Worm (Caenorhabditis elegans) whole organism, L3 larva: ENCODE data around the gene H35N09.1.

Experiments used
- R02D3.7 ChIP-seq: fragments of 150-350 bp; optimal IDR thresholded peaks from 2 replicates; lab custom pipeline; 2014; ENCODE audit warnings: missing biosample characterization, missing genetic modification characterization
- ZK546.5 ChIP-seq: sonication (generic microtip); optimal IDR thresholded peaks from 2 replicates; lab custom pipeline; 2017; ENCODE audit warnings: missing biosample characterization, missing genetic modification characterization
- aly-2 ChIP-seq: fragments of 150-350 bp; optimal IDR thresholded peaks from 2 replicates; lab custom pipeline; 2014; ENCODE audit warnings: missing biosample characterization, missing genetic modification characterization
- ama-1 ChIP-seq: fragments of 150-350 bp; optimal IDR thresholded peaks from 2 replicates; lab custom pipeline; 2018
- ceh-28 ChIP-seq: fragments of 150-350 bp; optimal IDR thresholded peaks from 2 replicates; lab custom pipeline; 2014; ENCODE audit warnings: missing biosample characterization, missing genetic modification reagents, missing genetic modification characterization
- ceh-82 ChIP-seq: fragments of 150-350 bp; optimal IDR thresholded peaks from 2 replicates; lab custom pipeline; 2014; ENCODE audit warnings: missing biosample characterization, missing genetic modification characterization
- ceh-9 ChIP-seq: sonication (generic microtip); optimal IDR thresholded peaks from 2 replicates; lab custom pipeline; 2018; ENCODE audit warnings: missing biosample characterization, missing genetic modification characterization
- daf-12 ChIP-seq: fragments of 150-350 bp; optimal IDR thresholded peaks from 2 replicates; lab custom pipeline; 2014; ENCODE audit warnings: missing biosample characterization, missing genetic modification reagents, missing genetic modification characterization
- elt-2 ChIP-seq: sonication (generic microtip); optimal IDR thresholded peaks from 2 replicates; lab custom pipeline; 2016; ENCODE audit warnings: missing genetic modification reagents, mild to moderate bottlenecking, missing genetic modification characterization, missing compliant biosample characterization
- elt-3 ChIP-seq, 3 experiments: fragments of 150-350 bp in 1 of 3; sonication (generic microtip) in 2 of 3; optimal IDR thresholded peaks; 2 replicates in 2 of 3; 4 replicates in 1 of 3; lab custom pipeline; 2014 to 2017; ENCODE audit warnings: missing biosample characterization in 3 of 3, missing genetic modification characterization in 3 of 3
- eor-1 ChIP-seq, 2 experiments: fragments of 150-350 bp; optimal IDR thresholded peaks; 2 replicates each; lab custom pipeline; 2014 to 2018; ENCODE audit warnings: missing biosample characterization in 2 of 2, missing genetic modification characterization in 2 of 2
- fkh-10 ChIP-seq: sonication (generic microtip); optimal IDR thresholded peaks from 2 replicates; lab custom pipeline; 2017; ENCODE audit warnings: missing biosample characterization, missing genetic modification reagents, missing genetic modification characterization
- fkh-2 ChIP-seq: fragments of 150-350 bp; optimal IDR thresholded peaks from 2 replicates; lab custom pipeline; 2014; ENCODE audit warnings: missing biosample characterization, missing genetic modification reagents, missing genetic modification characterization
- hmg-11 ChIP-seq: sonication (generic microtip); optimal IDR thresholded peaks from 2 replicates; lab custom pipeline; 2016; ENCODE audit warnings: missing genetic modification characterization, missing compliant biosample characterization
- jun-1 ChIP-seq: fragments of 150-350 bp; optimal IDR thresholded peaks from 2 replicates; lab custom pipeline; 2014; ENCODE audit warnings: missing biosample characterization, missing genetic modification reagents, missing genetic modification characterization
- lin-15B ChIP-seq: fragments of 150-350 bp; optimal IDR thresholded peaks from 2 replicates; lab custom pipeline; 2014; ENCODE audit warnings: missing biosample characterization, missing genetic modification characterization
- lsy-12 ChIP-seq: sonication (generic microtip); optimal IDR thresholded peaks from 2 replicates; lab custom pipeline; 2016; ENCODE audit warnings: mild to moderate bottlenecking, missing genetic modification characterization, missing compliant biosample characterization
- mdl-1 ChIP-seq: fragments of 150-350 bp; optimal IDR thresholded peaks from 2 replicates; lab custom pipeline; 2014; ENCODE audit warnings: missing biosample characterization, missing genetic modification characterization
- nfya-1 ChIP-seq: sonication (generic microtip); optimal IDR thresholded peaks from 2 replicates; lab custom pipeline; 2017; ENCODE audit warnings: missing genetic modification characterization, mild to moderate bottlenecking, missing compliant biosample characterization, antibody characterized with exemption, moderate library complexity; ENCODE audit not compliant: insufficient read depth
- nhr-11 ChIP-seq: fragments of 150-350 bp; optimal IDR thresholded peaks from 2 replicates; lab custom pipeline; 2014; ENCODE audit warnings: missing biosample characterization, missing genetic modification characterization
- nhr-12 ChIP-seq: fragments of 150-350 bp; optimal IDR thresholded peaks from 2 replicates; lab custom pipeline; 2014; ENCODE audit warnings: missing biosample characterization, missing genetic modification characterization
- nhr-237 ChIP-seq: fragments of 150-350 bp; optimal IDR thresholded peaks from 2 replicates; lab custom pipeline; 2014; ENCODE audit warnings: missing biosample characterization, missing genetic modification characterization
- nhr-25 ChIP-seq: sonication (generic microtip); optimal IDR thresholded peaks from 2 replicates; lab custom pipeline; 2017; ENCODE audit warnings: missing biosample characterization, missing genetic modification characterization
- nhr-28 ChIP-seq: fragments of 150-350 bp; optimal IDR thresholded peaks from 2 replicates; lab custom pipeline; 2014; ENCODE audit warnings: missing biosample characterization, missing genetic modification characterization
- nhr-43 ChIP-seq: sonication (generic microtip); optimal IDR thresholded peaks from 2 replicates; lab custom pipeline; 2016; ENCODE audit warnings: mild to moderate bottlenecking, missing genetic modification characterization, missing compliant biosample characterization; ENCODE audit not compliant: poor library complexity, severe bottlenecking
- nhr-67 ChIP-seq: fragments of 150-350 bp; optimal IDR thresholded peaks from 2 replicates; lab custom pipeline; 2014; ENCODE audit warnings: missing biosample characterization, missing genetic modification characterization
- nhr-76 ChIP-seq: fragments of 150-350 bp; sonication (generic microtip); optimal IDR thresholded peaks from 5 replicates; lab custom pipeline; 2014; ENCODE audit warnings: missing biosample characterization, missing genetic modification characterization
- nhr-77 ChIP-seq: fragments of 150-350 bp; optimal IDR thresholded peaks from 2 replicates; lab custom pipeline; 2014; ENCODE audit warnings: missing biosample characterization, missing genetic modification characterization
- pha-4 ChIP-seq: fragments of 150-350 bp; optimal IDR thresholded peaks from 2 replicates; lab custom pipeline; 2014; ENCODE audit warnings: missing biosample characterization, missing genetic modification reagents, missing genetic modification characterization
- pqm-1 ChIP-seq: fragments of 150-350 bp; optimal IDR thresholded peaks from 2 replicates; lab custom pipeline; 2017; ENCODE audit warnings: missing biosample characterization, missing genetic modification characterization, inconsistent platforms
- skn-1 ChIP-seq: fragments of 150-350 bp; optimal IDR thresholded peaks from 2 replicates; lab custom pipeline; 2014; ENCODE audit warnings: missing biosample characterization, missing genetic modification characterization
- snpc-4 ChIP-seq: fragments of 150-350 bp; optimal IDR thresholded peaks from 2 replicates; lab custom pipeline; 2014; ENCODE audit warnings: missing biosample characterization, missing genetic modification characterization
- tbx-2 ChIP-seq: sonication (generic microtip); optimal IDR thresholded peaks from 2 replicates; lab custom pipeline; 2016; ENCODE audit warnings: mild to moderate bottlenecking, missing genetic modification characterization, missing compliant biosample characterization
- unc-39 ChIP-seq: sonication (generic microtip); optimal IDR thresholded peaks from 4 replicates; lab custom pipeline; 2017; ENCODE audit warnings: missing biosample characterization, missing genetic modification characterization
- unc-62 ChIP-seq: fragments of 150-350 bp; sonication (generic microtip); optimal IDR thresholded peaks from 4 replicates; lab custom pipeline; 2014; ENCODE audit warnings: missing biosample characterization, missing genetic modification reagents, missing genetic modification characterization
- zag-1 ChIP-seq: fragments of 150-350 bp; optimal IDR thresholded peaks from 2 replicates; lab custom pipeline; 2014; ENCODE audit warnings: missing biosample characterization, missing genetic modification characterization
- ztf-4 ChIP-seq: fragments of 150-350 bp; optimal IDR thresholded peaks from 2 replicates; lab custom pipeline; 2014; ENCODE audit warnings: missing biosample characterization, missing genetic modification characterization

H35N09.1 gene

DNA sequence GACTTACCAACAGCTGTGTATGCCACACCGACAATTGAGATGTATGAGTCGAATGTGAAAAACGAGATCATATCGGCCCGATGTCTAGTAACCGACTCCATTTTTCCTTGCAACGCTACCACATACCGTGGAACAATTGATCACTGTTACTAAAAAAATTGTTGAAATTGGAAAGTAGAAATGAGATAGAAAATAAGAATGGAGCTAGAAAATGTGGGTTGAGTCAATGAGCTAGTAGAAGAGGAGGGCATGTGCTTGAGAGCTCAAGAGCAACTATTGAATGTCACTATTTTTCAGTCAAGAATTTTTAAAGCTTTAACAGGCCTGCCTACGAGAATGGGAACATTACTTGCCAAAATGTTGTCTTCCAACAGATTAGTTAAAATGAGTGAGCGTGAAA lies 20.0 kb downstream of the H35N09.1 start, which contains the start of gene K01A12.3:
K01A12.3 (minus strand) TSS at position 101 of the 400 bp plus-strand sequence.
- TF ChIP-seq pqm-1 (tag; lab: Kevin White, UChicago) (no peak), lin-15B (tag; lab: Kevin White, UChicago) (no peak), elt-2 (no peak), ama-1 (lab: Kevin White, UChicago) (no peak), nhr-11 (tag; lab: Kevin White, UChicago) (no peak), nhr-12 (tag; lab: Kevin White, UChicago) (no peak), ZK546.5 (tag; lab: Kevin White, UChicago) (no peak), lsy-12 (tag; lab: Kevin White, UChicago) (no peak), nfya-1 (no peak), eor-1 (tag; optimal IDR thresholded peaks at IDR 0.05; lab: Kevin White, UChicago) (no peak), ceh-28 (tag; lab: Kevin White, UChicago) (no peak), hmg-11 (tag; lab: Kevin White, UChicago) (no peak)

DNA sequence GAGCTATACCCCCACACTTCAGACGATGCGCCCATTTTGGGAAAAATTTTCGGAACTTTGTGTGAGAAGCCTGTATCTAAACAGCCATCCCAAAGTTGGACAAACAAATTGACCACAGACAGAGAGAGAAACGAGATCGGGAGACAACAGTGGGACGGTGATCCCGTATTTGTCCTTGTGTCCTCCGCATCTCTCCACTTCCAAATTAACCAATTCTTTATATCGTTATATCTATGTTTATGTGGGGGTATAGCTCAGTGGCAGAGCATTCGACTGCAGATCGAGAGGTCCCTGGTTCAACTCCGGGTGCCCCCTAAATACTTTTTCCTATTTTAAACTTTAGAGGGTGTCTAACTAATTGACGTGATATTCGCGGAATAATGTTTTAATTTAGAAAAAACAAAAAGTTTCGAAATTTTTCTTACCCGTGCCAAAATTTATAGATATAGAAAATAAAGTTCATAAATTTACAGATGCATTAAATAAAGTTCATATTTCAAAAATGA lies 33.6 kb downstream of the H35N09.1 start:
- no peak for TF ChIP-seq lin-15B (tag; lab: Kevin White, UChicago)
- TF ChIP-seq nhr-43 (tag; lab: Kevin White, UChicago), result peak; percentile 45
- no peak for TF ChIP-seq nfya-1
- no peak for TF ChIP-seq fkh-10 (GFP tag; lab: Kevin White, UChicago)
- TF ChIP-seq nhr-25 (tag; lab: Kevin White, UChicago), result peak; percentile 12
- no peak for TF ChIP-seq nhr-76 (tag; lab: Kevin White, UChicago)
- peak; percentile 10 for TF ChIP-seq lsy-12 (tag; lab: Kevin White, UChicago)

DNA sequence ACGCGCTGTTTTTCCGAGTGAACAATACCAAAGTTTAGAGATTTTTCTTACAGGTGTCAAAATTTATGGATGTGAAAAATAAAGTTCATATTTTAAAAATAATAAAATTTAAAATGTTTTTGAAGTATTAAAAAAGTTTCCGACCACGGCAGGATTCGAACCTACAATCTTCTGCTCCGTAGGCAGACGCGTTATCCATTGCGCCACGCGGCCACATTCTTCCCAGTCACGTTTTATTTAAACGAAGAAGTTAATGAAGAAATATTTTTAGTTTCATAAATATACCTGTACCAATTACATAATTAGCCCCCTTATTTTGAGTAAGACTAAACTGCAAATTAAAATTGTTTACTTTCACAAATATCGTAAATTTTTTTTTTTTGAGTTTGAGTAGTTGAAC lies 35.5 kb downstream of the H35N09.1 start:
- peak; percentile 16 for TF ChIP-seq elt-2
- no peak for TF ChIP-seq nhr-77
- TF ChIP-seq nhr-11 (tag; lab: Kevin White, UChicago), result no peak
- no peak for TF ChIP-seq elt-3 (tag; optimal IDR thresholded peaks at IDR 0.05; lab: Kevin White, UChicago)
- no peak for TF ChIP-seq nhr-25 (tag; lab: Kevin White, UChicago)
- TF ChIP-seq snpc-4 (tag; lab: Kevin White, UChicago), result no peak
- TF ChIP-seq nhr-237, result no peak
- no peak for TF ChIP-seq zag-1
- TF ChIP-seq nhr-43 (tag; lab: Kevin White, UChicago), result peak; percentile 49

DNA sequence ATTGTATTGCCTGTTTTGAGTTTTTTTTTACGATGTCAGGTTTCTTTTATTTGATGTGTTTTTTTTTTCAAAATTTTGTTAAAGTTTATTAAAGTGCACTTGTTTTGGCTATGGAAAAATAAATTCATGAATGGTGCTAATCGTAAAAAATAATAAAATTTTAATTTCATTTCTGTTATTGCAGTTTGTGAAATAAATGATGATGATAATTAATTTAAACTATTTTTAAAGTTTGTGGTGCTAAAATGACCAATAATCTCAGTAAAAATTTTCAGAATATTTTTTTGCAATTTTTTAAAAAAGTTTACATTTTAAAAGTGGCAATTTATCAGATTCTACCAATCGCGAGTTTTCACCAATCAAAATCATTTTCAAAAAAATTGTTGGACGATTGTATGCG lies 38.7 kb downstream of the H35N09.1 start, which contains the start of gene stg-2:
stg-2 (minus strand) TSS at position 101 of the 400 bp plus-strand sequence.
- no peak for TF ChIP-seq tbx-2 (tag; lab: Kevin White, UChicago)
- no peak for TF ChIP-seq zag-1
- no peak for TF ChIP-seq eor-1 (tag; optimal IDR thresholded peaks at IDR 0.05; lab: Kevin White, UChicago)
- TF ChIP-seq nhr-28 (tag; lab: Kevin White, UChicago), result no peak
- TF ChIP-seq ceh-9 (tag; lab: Kevin White, UChicago), result no peak
- no peak for TF ChIP-seq R02D3.7
- TF ChIP-seq unc-62 (GFP tag; lab: Kevin White, UChicago), result no peak
- no peak for TF ChIP-seq mdl-1 (tag; lab: Kevin White, UChicago)
- no peak for TF ChIP-seq lin-15B (tag; lab: Kevin White, UChicago)
- TF ChIP-seq daf-12 (tag; lab: Kevin White, UChicago), result no peak
- TF ChIP-seq nhr-67 (tag; lab: Kevin White, UChicago), result no peak
- no peak for TF ChIP-seq nhr-77
- TF ChIP-seq ztf-4 (tag; lab: Kevin White, UChicago), result no peak
- TF ChIP-seq snpc-4 (tag; lab: Kevin White, UChicago), result no peak
- TF ChIP-seq, all 47 proteins: peak for 0

DNA sequence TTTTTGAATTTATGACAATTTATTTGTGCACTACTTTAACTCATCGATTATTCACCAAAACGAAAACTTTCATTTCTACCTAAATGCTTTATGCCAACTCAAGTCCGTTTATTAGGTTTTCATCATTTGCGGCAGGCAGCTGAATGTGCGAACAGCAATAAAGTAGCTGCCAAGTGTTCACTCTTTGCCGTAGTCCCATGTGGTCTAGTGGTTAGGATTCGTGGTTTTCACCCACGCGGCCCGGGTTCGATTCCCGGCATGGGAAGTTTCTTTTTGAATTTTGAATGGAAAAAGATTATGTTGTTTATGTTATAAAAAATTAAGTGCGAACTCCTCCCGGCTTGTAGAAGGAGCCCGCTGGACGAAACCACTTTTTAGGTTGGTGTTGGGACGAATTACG lies 41.1 kb downstream of the H35N09.1 start:
- TF ChIP-seq nhr-43 (tag; lab: Kevin White, UChicago) (peak; percentile 51), pha-4 (tag; lab: Kevin White, UChicago) (peak; percentile 37), unc-39 (tag; lab: Kevin White, UChicago) (no peak), hmg-11 (tag; lab: Kevin White, UChicago) (peak; percentile 70), nhr-11 (tag; lab: Kevin White, UChicago) (no peak), unc-62 (GFP tag; lab: Kevin White, UChicago) (no peak), elt-2 (peak; percentile 32), jun-1 (tag; lab: Kevin White, UChicago) (peak; percentile 1), nhr-12 (tag; lab: Kevin White, UChicago) (no peak), nfya-1 (peak; percentile 30), ceh-82 (no peak), aly-2 (no peak), fkh-2 (tag; lab: Kevin White, UChicago) (no peak), skn-1 (no peak), tbx-2 (tag; lab: Kevin White, UChicago) (peak; percentile 4)
- TF ChIP-seq, all 47 proteins: peak for 7
